Worm (Caenorhabditis elegans) whole organism, early embryonic: ENCODE measurements around the gene Y43D4A.5.

Experiments used
- B0310.2 ChIP-seq: sonication (generic microtip); optimal IDR thresholded peaks from 2 replicates; lab custom pipeline; 2016; ENCODE audit warnings: mild to moderate bottlenecking, missing genetic modification characterization, missing compliant biosample characterization
- F13C5.2 ChIP-seq: sonication (generic microtip); optimal IDR thresholded peaks from 2 replicates; lab custom pipeline; 2017; ENCODE audit warnings: mild to moderate bottlenecking, missing genetic modification characterization, inconsistent platforms, missing compliant biosample characterization
- aly-1 ChIP-seq: sonication (generic microtip); optimal IDR thresholded peaks from 2 replicates; lab custom pipeline; 2016; ENCODE audit warnings: missing genetic modification characterization, missing compliant biosample characterization
- ama-1 ChIP-seq: fragments of 150-350 bp; optimal IDR thresholded peaks from 2 replicates; lab custom pipeline; 2014
- ceh-13 ChIP-seq: fragments of 200-800 bp; sonication (Bioruptor generic); optimal IDR thresholded peaks from 2 replicates; lab custom pipeline; 2018; ENCODE audit warnings: mild to moderate bottlenecking, missing genetic modification characterization, missing compliant biosample characterization
- ceh-36 ChIP-seq: sonication (generic microtip); optimal IDR thresholded peaks from 2 replicates; lab custom pipeline; 2016; ENCODE audit warnings: missing genetic modification characterization, inconsistent platforms, missing compliant biosample characterization
- ets-7 ChIP-seq: sonication (generic microtip); optimal IDR thresholded peaks from 2 replicates; lab custom pipeline; 2016; ENCODE audit warnings: missing genotype, missing genetic modification characterization, missing compliant biosample characterization
- flt-1 ChIP-seq: fragments of 200-800 bp; sonication (Bioruptor generic); IDR thresholded peaks from 2 replicates; pipeline ENCODE4 v1.3.6; 2022; ENCODE audit warnings: missing genetic modification characterization, missing compliant biosample characterization
- hmbx-1 ChIP-seq: sonication (generic microtip); optimal IDR thresholded peaks from 2 replicates; lab custom pipeline; 2016; ENCODE audit warnings: mild to moderate bottlenecking, missing genetic modification characterization, missing compliant biosample characterization
- hmg-4 ChIP-seq: fragments of 200-800 bp; sonication (Bioruptor generic); optimal IDR thresholded peaks from 2 replicates; lab custom pipeline; 2018; ENCODE audit warnings: mild to moderate bottlenecking, missing genetic modification characterization, missing compliant biosample characterization
- hnd-1 ChIP-seq: sonication (generic microtip); optimal IDR thresholded peaks from 2 replicates; lab custom pipeline; 2016; ENCODE audit warnings: missing genetic modification characterization, missing compliant biosample characterization
- pes-1 ChIP-seq: fragments of 200-800 bp; sonication (Bioruptor generic); IDR thresholded peaks from 2 replicates; pipeline ENCODE4 v1.3.6; 2022; ENCODE audit warnings: missing genetic modification reagents, missing genetic modification characterization, missing compliant biosample characterization
- scrt-1 ChIP-seq: fragments of 200-800 bp; sonication (Bioruptor generic); IDR thresholded peaks from 2 replicates; pipeline ENCODE4 v1.3.6; 2022; ENCODE audit warnings: missing genetic modification characterization, missing compliant biosample characterization
- sea-1 ChIP-seq: fragments of 200-800 bp; sonication (Bioruptor generic); conservative IDR thresholded peaks from 2 replicates; pipeline ENCODE4 v1.3.6; 2022; ENCODE audit warnings: missing genetic modification characterization, missing compliant biosample characterization
- tbx-11 ChIP-seq: fragments of 200-800 bp; sonication (Bioruptor generic); IDR thresholded peaks from 2 replicates; pipeline ENCODE4 v1.3.6; 2022; ENCODE audit warnings: missing genetic modification characterization, missing compliant biosample characterization
- tbx-37 ChIP-seq: fragments of 200-800 bp; sonication (Bioruptor generic); conservative IDR thresholded peaks from 2 replicates; pipeline ENCODE4 v1.3.6; 2022; ENCODE audit warnings: missing genetic modification reagents, missing genetic modification characterization, missing compliant biosample characterization
- tra-4 ChIP-seq: sonication (generic microtip); optimal IDR thresholded peaks from 2 replicates; lab custom pipeline; 2017; ENCODE audit warnings: missing genetic modification characterization, missing compliant biosample characterization

Y43D4A.5 gene

ce11 chrIV:16822529-16822928, 47.0 kb downstream of the Y43D4A.5 start, which contains the start of gene Y116A8A.4:
Y116A8A.4 (plus strand) TSS chrIV:16822829.
- TF ChIP-seq ama-1 (lab: Kevin White, UChicago) (no peak), aly-1 (no peak), B0310.2 (tag; lab: Kevin White, UChicago) (no peak), ets-7 (tag; lab: Kevin White, UChicago) (no peak), ceh-13 (GFP tag; lab: Kevin White, UChicago) (no peak)

- TF ChIP-seq hnd-1 (tag; lab: Kevin White, UChicago) (no peak), ama-1 (lab: Kevin White, UChicago) (no peak), ets-7 (tag; lab: Kevin White, UChicago) (no peak), hmbx-1 (tag; lab: Kevin White, UChicago) (no peak), tbx-37 (GFP tag; lab: Robert Waterston, UW) (no peak), ceh-36 (tag; lab: Kevin White, UChicago) (no peak), scrt-1 (GFP tag; lab: Robert Waterston, UW) (no peak), aly-1 (no peak), pes-1 (GFP tag; lab: Robert Waterston, UW) (no peak), tra-4 (tag; lab: Kevin White, UChicago) (no peak), ceh-13 (GFP tag; lab: Kevin White, UChicago) (no peak), hmg-4 (no peak), B0310.2 (tag; lab: Kevin White, UChicago) (no peak), F13C5.2 (tag; lab: Kevin White, UChicago) (no peak), tbx-11 (GFP tag; lab: Robert Waterston, UW) (no peak)
Observed at ce11 chrIV:16828698-16829097, 53.1 kb downstream of the Y43D4A.5 start, which contains the start of gene Y116A8A.6. Y116A8A.6 (minus strand) TSS chrIV:16828798.

- TF ChIP-seq tbx-11 (GFP tag; lab: Robert Waterston, UW), result no peak
- no peak for TF ChIP-seq flt-1 (GFP tag; lab: Robert Waterston, UW)
- TF ChIP-seq hnd-1 (tag; lab: Kevin White, UChicago), result no peak
- no peak for TF ChIP-seq hmg-4
- no peak for TF ChIP-seq tra-4 (tag; lab: Kevin White, UChicago)
- TF ChIP-seq B0310.2 (tag; lab: Kevin White, UChicago), result no peak
- TF ChIP-seq scrt-1 (GFP tag; lab: Robert Waterston, UW), result no peak
- TF ChIP-seq ceh-13 (GFP tag; lab: Kevin White, UChicago), result no peak
- no peak for TF ChIP-seq aly-1
- TF ChIP-seq ets-7 (tag; lab: Kevin White, UChicago), result no peak
- TF ChIP-seq sea-1 (GFP tag; lab: Robert Waterston, UW), result no peak
- no peak for TF ChIP-seq ceh-36 (tag; lab: Kevin White, UChicago)
- TF ChIP-seq tbx-37 (GFP tag; lab: Robert Waterston, UW), result no peak
- no peak for TF ChIP-seq F13C5.2 (tag; lab: Kevin White, UChicago)
- no peak for TF ChIP-seq hmbx-1 (tag; lab: Kevin White, UChicago)
- TF ChIP-seq pes-1 (GFP tag; lab: Robert Waterston, UW), result no peak
- no peak for TF ChIP-seq ama-1 (lab: Kevin White, UChicago)
Observed at ce11 chrIV:16829896-16830295, 54.3 kb downstream of the Y43D4A.5 start, which contains the start of gene Y116A8A.7. Y116A8A.7 (plus strand) TSS chrIV:16830196.

- TF ChIP-seq tbx-37 (GFP tag; lab: Robert Waterston, UW), result no peak
- TF ChIP-seq flt-1 (GFP tag; lab: Robert Waterston, UW), result no peak
- no peak for TF ChIP-seq tra-4 (tag; lab: Kevin White, UChicago)
- TF ChIP-seq hnd-1 (tag; lab: Kevin White, UChicago), result no peak
- TF ChIP-seq ama-1 (lab: Kevin White, UChicago), result no peak
- TF ChIP-seq ceh-13 (GFP tag; lab: Kevin White, UChicago), result no peak
- TF ChIP-seq hmbx-1 (tag; lab: Kevin White, UChicago), result no peak
Observed at ce11 chrIV:16831366-16831765, 55.8 kb downstream of the Y43D4A.5 start, which contains the start of gene clec-194. clec-194 (plus strand) TSS chrIV:16831666.
